Worm (Caenorhabditis elegans) whole organism, L4 larva: ENCODE measurements around the gene K12G11.6.

ENCODE experiments used
- R02D3.7 ChIP-seq: fragments of 150-350 bp; sonication (generic microtip); optimal IDR thresholded peaks from 3 replicates; lab custom pipeline; 2014; ENCODE audit warnings: missing biosample characterization, missing genetic modification characterization
- ctbp-1 ChIP-seq: fragments of 200-800 bp; sonication (Bioruptor generic); IDR thresholded peaks from 2 replicates; pipeline ENCODE4 v1.3.6; 2022; ENCODE audit warnings: missing genetic modification reagents, missing genetic modification characterization, missing compliant biosample characterization
- fkh-10 ChIP-seq: fragments of 150-350 bp; optimal IDR thresholded peaks from 2 replicates; lab custom pipeline; 2014; ENCODE audit warnings: missing biosample characterization, missing genetic modification reagents, missing genetic modification characterization
- hlh-30 ChIP-seq: sonication (generic microtip); optimal IDR thresholded peaks from 2 replicates; lab custom pipeline; 2017; ENCODE audit warnings: antibody characterized with exemption, mild to moderate bottlenecking, missing genetic modification characterization, missing compliant biosample characterization; ENCODE audit not compliant: insufficient read depth
- lin-39 ChIP-seq: fragments of 150-350 bp; optimal IDR thresholded peaks from 2 replicates; lab custom pipeline; 2014; ENCODE audit warnings: missing biosample characterization, missing genetic modification reagents, missing genetic modification characterization
- nhr-25 ChIP-seq: sonication (generic microtip); optimal IDR thresholded peaks from 2 replicates; lab custom pipeline; 2017; ENCODE audit warnings: missing genetic modification characterization, mild to moderate bottlenecking, missing compliant biosample characterization, antibody characterized with exemption, moderate library complexity, borderline replicate concordance; ENCODE audit not compliant: insufficient read depth
- nhr-48 ChIP-seq: sonication (generic microtip); optimal IDR thresholded peaks from 2 replicates; lab custom pipeline; 2016; ENCODE audit warnings: mild to moderate bottlenecking, missing genetic modification characterization, missing compliant biosample characterization
- nhr-6 ChIP-seq: fragments of 150-350 bp; optimal IDR thresholded peaks from 2 replicates; lab custom pipeline; 2014; ENCODE audit warnings: missing biosample characterization, missing genetic modification characterization
- pha-4 ChIP-seq, 2 experiments: fragments of 150-350 bp in 1 of 2; fragments of 200-800 bp in 1 of 2; sonication (Bioruptor generic) in 1 of 2; IDR thresholded peaks in 1 of 2; optimal IDR thresholded peaks in 1 of 2; 2 replicates each; pipeline versions ENCODE4 v1.3.6 to Lab custom; 2014 to 2022; ENCODE audit warnings: missing genetic modification characterization in 2 of 2, missing genetic modification reagents in 2 of 2, missing biosample characterization in 1 of 2, missing compliant biosample characterization in 1 of 2
- pqm-1 ChIP-seq: sonication (generic microtip); optimal IDR thresholded peaks from 2 replicates; lab custom pipeline; 2017; ENCODE audit warnings: missing biosample characterization, missing genetic modification characterization
- unc-62 ChIP-seq, 3 experiments: fragments of 150-350 bp in 1 of 3; sonication (generic microtip); optimal IDR thresholded peaks in 2 of 3; peaks in 1 of 3; 1 replicate in 1 of 3; 2 replicates in 2 of 3; lab custom pipeline; 2014 to 2017; ENCODE audit warnings: missing biosample characterization in 3 of 3, missing genetic modification characterization in 3 of 3, missing genetic modification reagents in 3 of 3, missing genotype in 1 of 3

DNA sequence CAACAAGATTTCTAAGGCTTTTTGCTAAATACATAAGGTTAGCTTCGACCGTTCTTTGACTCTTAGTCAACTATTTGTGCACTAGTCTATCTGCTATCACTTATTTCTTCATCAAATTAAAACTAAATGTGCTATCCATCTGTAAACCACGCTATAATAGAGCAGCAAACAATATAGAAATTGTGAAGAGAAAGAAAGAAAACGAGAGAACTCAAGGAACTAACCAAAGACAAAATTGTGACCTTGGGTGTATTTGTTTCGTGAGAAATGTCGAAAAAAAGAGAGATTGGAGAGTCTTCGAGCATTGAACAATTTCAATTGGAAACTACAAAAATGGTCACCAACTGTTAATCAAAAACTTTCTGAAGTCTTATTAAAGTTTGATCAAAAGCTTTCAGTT is 9.0 kb upstream of the K12G11.6 start:
- TF ChIP-seq pha-4 (GFP tag; IDR thresholded peaks at IDR 0.05; lab: Robert Waterston, UW) (no peak), pha-4 (tag; optimal IDR thresholded peaks at IDR 0.05; lab: Kevin White, UChicago) (no peak), ctbp-1 (GFP tag; lab: Robert Waterston, UW) (no peak), pqm-1 (tag; lab: Kevin White, UChicago) (peak; percentile 29), nhr-48 (no peak), R02D3.7 (tag; lab: Kevin White, UChicago) (no peak), nhr-25 (tag; lab: Kevin White, UChicago) (no peak), lin-39 (tag; lab: Kevin White, UChicago) (no peak), nhr-6 (tag; lab: Kevin White, UChicago) (no peak), fkh-10 (no peak), unc-62 (GFP tag; optimal IDR thresholded peaks at IDR 0.05 in 1 of 2; lab: Kevin White, UChicago) (no peak), unc-62 (tag; optimal IDR thresholded peaks at IDR 0.05; lab: Kevin White, UChicago) (no peak), hlh-30 (peak; percentile 18)
